Worm (Caenorhabditis elegans): Measurements from ENCODE around the gene T04G9.6.

T04G9.6 gene

DNA sequence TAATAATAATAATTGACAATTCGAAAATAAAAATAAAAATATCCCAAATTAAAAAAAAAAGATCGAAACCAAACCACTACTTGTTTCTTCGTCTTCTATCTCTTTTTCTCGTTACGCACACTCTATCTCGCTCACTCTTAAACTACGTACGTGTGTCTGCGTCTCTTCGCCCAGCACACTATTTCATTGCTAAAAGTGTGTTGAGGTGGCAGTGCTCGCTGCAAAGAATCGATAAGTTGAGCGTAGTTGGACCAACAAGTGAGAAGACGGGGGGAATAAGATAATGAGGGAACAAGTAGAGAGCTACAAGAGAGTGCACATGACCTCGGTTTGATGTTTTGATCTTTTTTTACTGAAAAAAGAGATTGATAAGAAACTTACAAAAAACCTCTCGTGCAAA lies 41.2 kb upstream of the T04G9.6 start (continued):
- TF ChIP-seq dmd-8 (GFP tag; IDR thresholded peaks at IDR 0.05): no peak
- TF ChIP-seq unc-130 (GFP tag; optimal IDR thresholded peaks at IDR 0.05): no peak
- no peak for TF ChIP-seq zag-1 (tag; optimal IDR thresholded peaks at IDR 0.05)
- no peak for TF ChIP-seq ceh-44 (GFP tag; IDR thresholded peaks at IDR 0.05)
- TF ChIP-seq mdl-1 (tag; optimal IDR thresholded peaks at IDR 0.05): peak in 1 of 2 experiments; percentile 31
- no peak for TF ChIP-seq skn-1 (tag; optimal IDR thresholded peaks at IDR 0.05)
- TF ChIP-seq egl-43 (GFP tag; IDR thresholded peaks at IDR 0.05): 0 out of 2 replicates have a peak, but pooled peaks have one; percentile 25
- no peak for TF ChIP-seq daf-8 (GFP tag; IDR thresholded peaks at IDR 0.05)
- no peak for TF ChIP-seq spr-3 (GFP tag; optimal IDR thresholded peaks at IDR 0.05)
- no peak for TF ChIP-seq mdt-29 (GFP tag; IDR thresholded peaks at IDR 0.05)
- TF ChIP-seq lir-3 (tag; optimal IDR thresholded peaks at IDR 0.05): no peak
- no peak for TF ChIP-seq D1046.2 (GFP tag; IDR thresholded peaks at IDR 0.05)
- TF ChIP-seq daf-19 (GFP tag; conservative IDR thresholded peaks at IDR 0.05): no peak
- TF ChIP-seq tag-97 (GFP tag; IDR thresholded peaks at IDR 0.05): no peak
- no peak for TF ChIP-seq F44E2.7 (GFP tag; IDR thresholded peaks at IDR 0.05)

DNA sequence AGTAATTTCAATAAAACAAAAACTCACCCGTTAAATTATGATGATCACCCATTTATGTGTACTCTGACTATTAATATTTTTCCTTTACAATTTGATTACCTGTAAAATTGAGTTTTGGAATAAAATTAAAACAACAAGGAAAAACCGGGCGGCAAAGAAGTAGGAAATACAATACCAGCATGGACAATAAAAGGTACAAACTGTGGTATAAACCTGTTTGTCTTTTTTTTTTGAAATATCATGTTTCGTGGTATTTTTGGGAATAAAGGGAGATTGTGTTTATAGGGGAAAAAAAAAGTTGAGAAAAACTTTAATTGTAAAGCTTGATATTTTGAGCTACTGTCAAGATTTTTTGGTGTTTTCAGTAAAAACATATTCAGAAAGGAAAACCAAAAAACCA lies 40.6 kb upstream of the T04G9.6 start, which contains the start of gene daf-3:
Gene daf-3 (minus strand): TSS at position 101 of the 400 bp plus-strand sequence.
- no peak for TF ChIP-seq daf-16 (GFP tag; optimal IDR thresholded peaks at IDR 0.05)
- peak; percentile 27 for TF ChIP-seq daf-16 (tag; optimal IDR thresholded peaks at IDR 0.05)
- TF ChIP-seq attf-4 (tag; optimal IDR thresholded peaks at IDR 0.05): no peak
- TF ChIP-seq Y5F2A.4 (GFP tag; optimal IDR thresholded peaks at IDR 0.05): no peak

DNA sequence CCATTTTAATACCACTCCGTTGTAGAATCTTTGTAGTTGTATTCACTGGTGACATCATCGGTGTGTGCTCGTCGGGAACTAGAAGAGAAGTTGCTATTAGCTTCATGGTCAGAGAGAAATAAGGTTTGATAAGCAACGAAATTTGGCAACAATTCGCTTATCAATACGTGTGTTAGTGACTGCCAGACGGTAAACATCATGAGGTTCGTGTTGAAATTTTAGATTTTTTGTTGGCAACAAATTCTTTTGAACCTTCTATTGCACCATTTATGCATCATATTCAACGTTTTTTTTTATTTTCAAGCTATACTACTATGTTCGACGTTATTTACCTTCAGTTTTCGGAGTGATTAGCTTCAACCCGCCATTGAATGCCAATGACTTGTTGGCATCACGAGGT lies 39.0 kb upstream of the T04G9.6 start:
- TF ChIP-seq dmd-6 (GFP tag; IDR thresholded peaks at IDR 0.05): peak; percentile 80
- TF ChIP-seq tra-1 (GFP tag; IDR thresholded peaks at IDR 0.05): 0 out of 2 replicates have a peak, but pooled peaks have one; percentile 17
- TF ChIP-seq nhr-77 (tag; optimal IDR thresholded peaks at IDR 0.05): peak; percentile 87
- no peak for TF ChIP-seq daf-16 (GFP tag; optimal IDR thresholded peaks at IDR 0.05)
- TF ChIP-seq daf-16 (tag; optimal IDR thresholded peaks at IDR 0.05): peak; percentile 99
- TF ChIP-seq nhr-6 (tag; optimal IDR thresholded peaks at IDR 0.05): no peak
- no peak for TF ChIP-seq hif-1 (tag; optimal IDR thresholded peaks at IDR 0.05)
- TF ChIP-seq hlh-11 (tag; optimal IDR thresholded peaks at IDR 0.05): peak; percentile 74
- TF ChIP-seq F49E8.2 (tag; optimal IDR thresholded peaks at IDR 0.05; ENCODE audit: borderline replicate concordance): no peak
- peak; percentile 81 for TF ChIP-seq aha-1 (tag)
- TF ChIP-seq dve-1 (tag; optimal IDR thresholded peaks at IDR 0.05; ENCODE audit: insufficient read depth): peak; percentile 59
- TF ChIP-seq nhr-28 (tag; optimal IDR thresholded peaks at IDR 0.05): peak; percentile 94
- peak; percentile 66 for TF ChIP-seq pqm-1 (tag; optimal IDR thresholded peaks at IDR 0.05)
- TF ChIP-seq nhr-42 (GFP tag; IDR thresholded peaks at IDR 0.05): no peak

DNA sequence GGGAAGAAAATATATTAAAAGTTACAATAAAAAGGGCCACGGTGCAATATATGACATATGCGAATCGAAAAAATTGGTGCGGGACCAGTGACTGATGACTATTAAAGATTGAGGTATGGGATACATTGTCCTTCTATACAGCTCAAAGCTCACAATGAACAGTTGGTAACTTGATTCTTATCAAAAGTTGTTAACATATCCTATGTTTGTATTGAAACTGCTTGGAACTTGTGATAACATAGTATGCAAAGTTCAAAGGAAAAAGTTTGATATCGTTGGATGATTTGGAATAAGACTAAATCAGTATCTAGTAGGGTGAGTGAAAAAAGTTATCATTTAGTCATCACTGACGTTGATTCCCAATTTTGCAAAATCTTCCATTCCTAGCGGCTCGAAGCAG lies 33.2 kb upstream of the T04G9.6 start:
- TF ChIP-seq Y5F2A.4 (GFP tag; optimal IDR thresholded peaks at IDR 0.05) (no peak), snpc-1.2 (GFP tag; IDR thresholded peaks at IDR 0.05) (no peak), lin-39 (tag; optimal IDR thresholded peaks at IDR 0.05) (no peak), aha-1 (tag) (peak; percentile 83), zfp-3 (GFP tag; conservative IDR thresholded peaks at IDR 0.05) (no peak), unc-62 (GFP tag; optimal IDR thresholded peaks at IDR 0.05 in 1 of 2) (peak in 1 of 2 experiments; percentile 64), unc-62 (tag; optimal IDR thresholded peaks at IDR 0.05) (no peak), mep-1 (tag; optimal IDR thresholded peaks at IDR 0.05) (no peak)

Measured in whole organism, L4 larva.